Worm (Caenorhabditis elegans) whole organism, L4 larva: ENCODE measurements around the gene rpb-2.

Experiments
- F10B5.3 ChIP-seq: sonication (generic microtip); optimal IDR thresholded peaks from 2 replicates; lab custom pipeline; 2016; ENCODE audit warnings: mild to moderate bottlenecking, missing genetic modification characterization, missing compliant biosample characterization
- F26F4.8 ChIP-seq: fragments of 200-800 bp; sonication (Bioruptor generic); conservative IDR thresholded peaks from 2 replicates; pipeline ENCODE4 v1.3.6; 2022; ENCODE audit warnings: missing genetic modification characterization, missing compliant biosample characterization
- F44E2.7 ChIP-seq: fragments of 200-800 bp; sonication (Bioruptor generic); IDR thresholded peaks from 2 replicates; pipeline ENCODE4 v2.1.2; 2022; ENCODE audit warnings: missing genetic modification characterization, missing compliant biosample characterization
- R02D3.7 ChIP-seq: fragments of 150-350 bp; sonication (generic microtip); optimal IDR thresholded peaks from 3 replicates; lab custom pipeline; 2014; ENCODE audit warnings: missing biosample characterization, missing genetic modification characterization
- T20F7.1 ChIP-seq: fragments of 200-800 bp; sonication (Bioruptor generic); optimal IDR thresholded peaks from 2 replicates; lab custom pipeline; 2018; ENCODE audit warnings: mild to moderate bottlenecking, missing genetic modification characterization, missing compliant biosample characterization
- T26A8.4 ChIP-seq: fragments of 200-800 bp; sonication (Bioruptor generic); IDR thresholded peaks from 2 replicates; pipeline ENCODE4 v1.3.6; 2022; ENCODE audit warnings: missing genetic modification characterization, missing compliant biosample characterization
- Y105C5A.15 ChIP-seq: fragments of 200-800 bp; sonication (Bioruptor generic); IDR thresholded peaks from 2 replicates; pipeline ENCODE4 v1.3.6; 2022; ENCODE audit warnings: missing genetic modification characterization, missing compliant biosample characterization
- Y48G9A.11 ChIP-seq: fragments of 200-800 bp; sonication (Bioruptor generic); IDR thresholded peaks from 2 replicates; pipeline ENCODE4 v1.3.6; 2022; ENCODE audit warnings: missing genetic modification reagents, missing genetic modification characterization, missing compliant biosample characterization
- ZK337.2 ChIP-seq: fragments of 200-800 bp; sonication (Bioruptor generic); IDR thresholded peaks from 2 replicates; pipeline ENCODE4 v1.3.6; 2022; ENCODE audit warnings: missing genetic modification reagents, missing genetic modification characterization, missing compliant biosample characterization
- ZK546.5 ChIP-seq, 2 experiments: sonication (generic microtip); optimal IDR thresholded peaks; 2 replicates each; lab custom pipeline; 2017; ENCODE audit warnings: missing biosample characterization in 2 of 2, missing genetic modification characterization in 2 of 2
- aha-1 ChIP-seq: fragments of 150-350 bp; peaks from one replicate; lab custom pipeline; 2014; ENCODE audit warnings: missing biosample characterization, missing genetic modification characterization
- ama-1 ChIP-seq: fragments of 150-350 bp; optimal IDR thresholded peaks from 2 replicates; lab custom pipeline; 2014; ENCODE audit warnings: inconsistent platforms, mixed read lengths
- ceh-44 ChIP-seq: fragments of 200-800 bp; sonication (Bioruptor generic); IDR thresholded peaks from 2 replicates; pipeline ENCODE4 v1.3.6; 2022; ENCODE audit warnings: missing genetic modification reagents, missing genetic modification characterization, missing compliant biosample characterization
- ceh-62 ChIP-seq: sonication (generic microtip); optimal IDR thresholded peaks from 2 replicates; lab custom pipeline; 2017; ENCODE audit warnings: missing biosample characterization, missing genetic modification characterization
- cey-2 ChIP-seq: sonication (generic microtip); optimal IDR thresholded peaks from 3 replicates; lab custom pipeline; 2017; ENCODE audit warnings: missing genetic modification characterization, mild to moderate bottlenecking, missing compliant biosample characterization, antibody characterized with exemption, borderline replicate concordance; ENCODE audit not compliant: insufficient read depth
- daf-12 ChIP-seq: fragments of 150-350 bp; optimal IDR thresholded peaks from 2 replicates; lab custom pipeline; 2014; ENCODE audit warnings: missing biosample characterization, missing genetic modification reagents, missing genetic modification characterization
- daf-16 ChIP-seq, 3 experiments: sonication (generic microtip); optimal IDR thresholded peaks; 2 replicates each; lab custom pipeline; 2016 to 2017; ENCODE audit warnings: missing genetic modification characterization in 3 of 3, missing genetic modification reagents in 3 of 3, mild to moderate bottlenecking in 2 of 3, missing compliant biosample characterization in 2 of 3, missing biosample characterization in 1 of 3, moderate library complexity in 1 of 3
- dmd-6 ChIP-seq: fragments of 200-800 bp; sonication (Bioruptor generic); IDR thresholded peaks from 2 replicates; pipeline ENCODE4 v1.3.6; 2022; ENCODE audit warnings: missing genetic modification reagents, missing genetic modification characterization, missing compliant biosample characterization
- dve-1 ChIP-seq: sonication (generic microtip); optimal IDR thresholded peaks from 2 replicates; lab custom pipeline; 2017; ENCODE audit warnings: antibody characterized with exemption, mild to moderate bottlenecking, missing genetic modification characterization, missing compliant biosample characterization; ENCODE audit not compliant: insufficient read depth
- egl-27 ChIP-seq: sonication (generic microtip); optimal IDR thresholded peaks from 3 replicates; lab custom pipeline; 2017; ENCODE audit warnings: missing biosample characterization, missing genetic modification reagents, missing genetic modification characterization
- egl-43 ChIP-seq: fragments of 200-800 bp; sonication (Bioruptor generic); IDR thresholded peaks from 2 replicates; pipeline ENCODE4 v1.3.6; 2022; ENCODE audit warnings: missing genetic modification reagents, missing genetic modification characterization, missing compliant biosample characterization
- fkh-10 ChIP-seq: fragments of 150-350 bp; optimal IDR thresholded peaks from 2 replicates; lab custom pipeline; 2014; ENCODE audit warnings: missing biosample characterization, missing genetic modification reagents, missing genetic modification characterization
- fos-1 ChIP-seq: fragments of 150-350 bp; optimal IDR thresholded peaks from 2 replicates; lab custom pipeline; 2014; ENCODE audit warnings: missing biosample characterization, missing genetic modification characterization
- hlh-30 ChIP-seq: sonication (generic microtip); optimal IDR thresholded peaks from 2 replicates; lab custom pipeline; 2017; ENCODE audit warnings: antibody characterized with exemption, mild to moderate bottlenecking, missing genetic modification characterization, missing compliant biosample characterization; ENCODE audit not compliant: insufficient read depth
- lim-7 ChIP-seq: fragments of 200-800 bp; sonication (Bioruptor generic); IDR thresholded peaks from 2 replicates; pipeline ENCODE4 v1.3.6; 2022; ENCODE audit warnings: missing genetic modification characterization, missing compliant biosample characterization
- lin-1 ChIP-seq: fragments of 200-800 bp; sonication (Bioruptor generic); IDR thresholded peaks from 2 replicates; pipeline ENCODE4 v1.3.6; 2022; ENCODE audit warnings: missing genetic modification reagents, missing genetic modification characterization, missing compliant biosample characterization
- lin-13 ChIP-seq: fragments of 150-350 bp; optimal IDR thresholded peaks from 2 replicates; lab custom pipeline; 2014; ENCODE audit warnings: missing biosample characterization, missing genetic modification reagents, missing genetic modification characterization
- lin-15B ChIP-seq: fragments of 150-350 bp; sonication (generic microtip); optimal IDR thresholded peaks from 3 replicates; lab custom pipeline; 2014; ENCODE audit warnings: missing biosample characterization, missing genetic modification characterization
- lin-38 ChIP-seq: fragments of 200-800 bp; sonication (Bioruptor generic); IDR thresholded peaks from 2 replicates; pipeline ENCODE4 v1.3.6; 2022; ENCODE audit warnings: missing genetic modification reagents, missing genetic modification characterization, missing compliant biosample characterization
- madf-5 ChIP-seq, 2 experiments: fragments of 200-800 bp; sonication (Bioruptor generic); IDR thresholded peaks; 2 replicates each; pipeline ENCODE4 v1.3.6; 2022; ENCODE audit warnings: missing compliant biosample characterization in 2 of 2, missing genetic modification characterization in 2 of 2
- madf-9 ChIP-seq: fragments of 200-800 bp; sonication (Bioruptor generic); conservative IDR thresholded peaks from 2 replicates; pipeline ENCODE4 v1.3.6; 2022; ENCODE audit warnings: missing genetic modification reagents, missing genetic modification characterization, missing compliant biosample characterization
- mes-2 ChIP-seq: sonication (generic microtip); optimal IDR thresholded peaks from 2 replicates; lab custom pipeline; 2016; ENCODE audit warnings: missing genotype, mild to moderate bottlenecking, missing genetic modification characterization, missing compliant biosample characterization; ENCODE audit not compliant: poor library complexity, severe bottlenecking
- mxl-2 ChIP-seq: fragments of 200-800 bp; sonication (Bioruptor generic); conservative IDR thresholded peaks from 2 replicates; pipeline ENCODE4 v1.3.6; 2022; ENCODE audit warnings: missing genetic modification reagents, missing genetic modification characterization, missing compliant biosample characterization
- mxl-3 ChIP-seq: fragments of 200-800 bp; sonication (Bioruptor generic); optimal IDR thresholded peaks from 2 replicates; lab custom pipeline; 2018; ENCODE audit warnings: mild to moderate bottlenecking, missing genetic modification characterization, missing compliant biosample characterization
- nhr-10 ChIP-seq: fragments of 150-350 bp; optimal IDR thresholded peaks from 2 replicates; lab custom pipeline; 2014; ENCODE audit warnings: missing biosample characterization, missing genetic modification characterization
- nhr-11 ChIP-seq: fragments of 150-350 bp; optimal IDR thresholded peaks from 2 replicates; lab custom pipeline; 2014; ENCODE audit warnings: missing biosample characterization, missing genetic modification characterization
- nhr-237 ChIP-seq: sonication (generic microtip); optimal IDR thresholded peaks from 2 replicates; lab custom pipeline; 2017; ENCODE audit warnings: missing biosample characterization, missing genetic modification characterization
- nhr-28 ChIP-seq: fragments of 150-350 bp; optimal IDR thresholded peaks from 2 replicates; lab custom pipeline; 2014; ENCODE audit warnings: missing biosample characterization, missing genetic modification characterization
- nhr-76 ChIP-seq: fragments of 150-350 bp; optimal IDR thresholded peaks from 2 replicates; lab custom pipeline; 2014; ENCODE audit warnings: missing biosample characterization, missing genetic modification characterization
- pha-4 ChIP-seq, 2 experiments: fragments of 150-350 bp in 1 of 2; fragments of 200-800 bp in 1 of 2; sonication (Bioruptor generic) in 1 of 2; IDR thresholded peaks in 1 of 2; optimal IDR thresholded peaks in 1 of 2; 2 replicates each; pipeline versions ENCODE4 v1.3.6 to Lab custom; 2014 to 2022; ENCODE audit warnings: missing genetic modification characterization in 2 of 2, missing genetic modification reagents in 2 of 2, missing biosample characterization in 1 of 2, missing compliant biosample characterization in 1 of 2
- rbr-2 ChIP-seq: sonication (generic microtip); optimal IDR thresholded peaks from 2 replicates; lab custom pipeline; 2016; ENCODE audit warnings: missing genotype, missing genetic modification characterization, missing compliant biosample characterization
- snpc-1.2 ChIP-seq: fragments of 200-800 bp; sonication (Bioruptor generic); IDR thresholded peaks from 2 replicates; pipeline ENCODE4 v1.3.6; 2022; ENCODE audit warnings: missing genetic modification reagents, missing genetic modification characterization, missing compliant biosample characterization
- spr-3 ChIP-seq: fragments of 200-800 bp; sonication (Bioruptor generic); optimal IDR thresholded peaks from 2 replicates; lab custom pipeline; 2018; ENCODE audit warnings: mild to moderate bottlenecking, missing genetic modification characterization, missing compliant biosample characterization
- tra-1 ChIP-seq: fragments of 200-800 bp; sonication (Bioruptor generic); IDR thresholded peaks from 2 replicates; pipeline ENCODE4 v1.3.6; 2022; ENCODE audit warnings: missing genetic modification reagents, missing genetic modification characterization, missing compliant biosample characterization
- unc-39 ChIP-seq: sonication (generic microtip); optimal IDR thresholded peaks from 2 replicates; lab custom pipeline; 2017; ENCODE audit warnings: missing biosample characterization, missing genetic modification characterization
- zag-1 ChIP-seq: fragments of 150-350 bp; optimal IDR thresholded peaks from 2 replicates; lab custom pipeline; 2014; ENCODE audit warnings: missing biosample characterization, missing genetic modification characterization
- zip-11 ChIP-seq: fragments of 200-800 bp; sonication (Bioruptor generic); IDR thresholded peaks from 2 replicates; pipeline ENCODE4 v1.3.6; 2022; ENCODE audit warnings: missing genetic modification characterization, missing compliant biosample characterization
- zip-2 ChIP-seq: fragments of 150-350 bp; optimal IDR thresholded peaks from 2 replicates; lab custom pipeline; 2014; ENCODE audit warnings: missing biosample characterization, missing genetic modification characterization

Gene rpb-2

DNA sequence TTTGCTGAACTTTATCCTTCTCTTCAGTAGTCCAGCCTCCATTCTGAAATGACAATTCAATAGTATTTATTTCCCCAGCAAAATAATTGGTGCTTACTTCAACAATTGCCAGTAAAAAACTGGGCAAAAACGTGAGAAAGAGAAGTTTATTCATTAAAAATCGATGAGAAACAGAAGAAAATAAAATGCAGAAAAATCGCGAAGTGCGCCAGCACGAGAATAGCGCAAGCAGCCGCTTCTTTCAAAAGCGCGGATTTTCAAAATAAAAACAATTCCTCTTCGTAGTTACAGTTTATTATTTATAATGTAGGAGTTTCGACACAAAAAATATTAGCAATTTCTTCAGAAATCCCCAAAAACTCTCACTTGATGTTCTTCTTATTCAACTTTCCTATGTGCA is 23.5 kb downstream of the rpb-2 start, which contains the start of gene C27F2.9 (continued):
- TF ChIP-seq zip-2 (tag; lab: Kevin White, UChicago) (peak; percentile 31), ZK546.5 (tag; optimal IDR thresholded peaks at IDR 0.05; lab: Kevin White, UChicago) (no peak), fkh-10 (GFP tag; lab: Kevin White, UChicago) (peak; percentile 57), nhr-11 (tag; lab: Kevin White, UChicago) (peak; percentile 84), tra-1 (GFP tag; lab: Robert Waterston, UW) (peak; percentile 54; the same call in 1 of the 2 replicates), spr-3 (no peak), nhr-10 (tag; lab: Kevin White, UChicago) (no peak), lim-7 (no peak), ama-1 (lab: Kevin White, UChicago) (peak; percentile 22), ceh-44 (GFP tag; lab: Robert Waterston, UW) (no peak), egl-43 (GFP tag; lab: Robert Waterston, UW) (no peak), egl-27 (tag; lab: Kevin White, UChicago) (no peak), F26F4.8 (no peak), Y105C5A.15 (GFP tag; lab: Robert Waterston, UW) (no peak), rbr-2 (tag; lab: Kevin White, UChicago) (peak; percentile 82), T20F7.1 (peak; percentile 83), fos-1 (tag; lab: Kevin White, UChicago) (no peak), dve-1 (tag; lab: Kevin White, UChicago) (peak; percentile 82), mxl-2 (GFP tag; lab: Robert Waterston, UW) (no peak), mxl-3 (no peak), cey-2 (tag; lab: Kevin White, UChicago) (no peak), pha-4 (GFP tag; IDR thresholded peaks at IDR 0.05; lab: Robert Waterston, UW) (peak; percentile 85), pha-4 (tag; optimal IDR thresholded peaks at IDR 0.05; lab: Kevin White, UChicago) (peak; percentile 86), lin-15B (tag; lab: Kevin White, UChicago) (peak; percentile 36), lin-38 (GFP tag; lab: Robert Waterston, UW) (peak; percentile 89), snpc-1.2 (GFP tag; lab: Robert Waterston, UW) (no peak), Y48G9A.11 (GFP tag; lab: Robert Waterston, UW) (no peak), T26A8.4 (GFP tag; lab: Robert Waterston, UW) (no peak; the same call in 1 of the 2 replicates), lin-13 (peak; percentile 61), lin-1 (GFP tag; lab: Robert Waterston, UW) (no peak), daf-16 (GFP tag; optimal IDR thresholded peaks at IDR 0.05; lab: Kevin White, UChicago) (peak in 1 of 2 experiments; percentile 62), daf-16 (tag; optimal IDR thresholded peaks at IDR 0.05; lab: Kevin White, UChicago) (peak; percentile 75), zag-1 (tag; lab: Kevin White, UChicago) (no peak), hlh-30 (tag; lab: Kevin White, UChicago) (peak; percentile 73), zip-11 (GFP tag; lab: Robert Waterston, UW) (no peak), dmd-6 (GFP tag; lab: Robert Waterston, UW) (peak; percentile 67), nhr-237 (no peak), mes-2 (tag; lab: Kevin White, UChicago) (peak; percentile 95), unc-39 (no peak), R02D3.7 (tag; lab: Kevin White, UChicago) (no peak), F10B5.3 (peak; percentile 56)

DNA sequence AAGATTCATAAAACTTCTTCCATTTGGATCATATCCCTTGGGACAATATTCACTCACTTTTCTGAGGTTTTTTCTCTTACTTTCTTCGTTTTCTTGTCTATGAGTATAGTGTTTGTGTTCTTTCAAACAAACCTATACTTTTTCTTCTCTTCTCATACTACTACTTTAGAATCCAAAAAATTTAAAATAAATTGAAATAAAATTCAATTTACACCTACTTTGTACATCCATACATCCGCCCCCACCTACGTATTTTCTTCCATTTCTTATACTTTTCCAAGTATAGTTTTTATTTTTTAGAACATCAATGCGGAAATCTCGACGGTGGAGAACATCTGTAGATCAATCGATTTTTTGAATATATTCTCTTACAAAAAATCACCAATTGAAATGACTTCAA is 25.9 kb downstream of the rpb-2 start, which contains the start of gene nca-2:
Gene nca-2, plus strand, starts transcription at position 301 of the 400 bp plus-strand sequence.
- TF ChIP-seq madf-5 (GFP tag; IDR thresholded peaks at IDR 0.05; lab: Robert Waterston, UW): no peak
- no peak for TF ChIP-seq dmd-6 (GFP tag; lab: Robert Waterston, UW)
- TF ChIP-seq mxl-2 (GFP tag; lab: Robert Waterston, UW): no peak
- TF ChIP-seq ZK337.2 (GFP tag; lab: Robert Waterston, UW): no peak
- no peak for TF ChIP-seq F44E2.7 (GFP tag; lab: Robert Waterston, UW)
- TF ChIP-seq daf-12: no peak
- TF ChIP-seq lin-15B (tag; lab: Kevin White, UChicago): no peak
- TF ChIP-seq aha-1 (tag; lab: Kevin White, UChicago): no peak
- TF ChIP-seq zag-1 (tag; lab: Kevin White, UChicago): no peak
- TF ChIP-seq snpc-1.2 (GFP tag; lab: Robert Waterston, UW): no peak
- TF ChIP-seq ceh-62 (tag; lab: Kevin White, UChicago): no peak
- TF ChIP-seq nhr-76: no peak
- TF ChIP-seq nhr-28 (tag; lab: Kevin White, UChicago): no peak
- TF ChIP-seq madf-9 (GFP tag; lab: Robert Waterston, UW): no peak
